Worm (Caenorhabditis elegans): Measurements from ENCODE around the gene Y77E11A.7.

Y77E11A.7 gene

DNA sequence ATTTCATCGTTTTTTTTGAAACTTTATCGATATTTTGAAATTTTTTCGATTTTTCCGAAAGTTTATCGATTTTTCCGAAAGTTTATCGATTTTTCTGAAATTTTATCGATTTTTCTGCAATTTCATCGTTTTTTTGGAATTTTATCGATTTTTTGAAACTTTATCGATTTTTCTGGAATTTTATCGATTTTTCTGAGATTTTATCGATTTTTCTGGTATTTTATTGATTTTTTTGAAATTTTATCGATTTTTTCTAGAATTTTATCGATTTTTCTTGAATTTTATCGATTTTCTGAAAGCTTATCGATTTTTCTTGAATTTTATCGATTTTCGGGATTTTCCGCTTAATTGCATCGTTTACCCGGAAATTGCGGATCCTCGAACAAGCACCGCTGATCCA is 23.9 kb upstream of the Y77E11A.7 start:
- no peak for TF ChIP-seq sea-1 (GFP tag; conservative IDR thresholded peaks at IDR 0.05)
- no peak for TF ChIP-seq scrt-1 (GFP tag; IDR thresholded peaks at IDR 0.05)
- TF ChIP-seq aly-1 (tag; optimal IDR thresholded peaks at IDR 0.05) = no peak
- TF ChIP-seq tbx-11 (GFP tag; IDR thresholded peaks at IDR 0.05) = no peak
- TF ChIP-seq F13C5.2 (tag; optimal IDR thresholded peaks at IDR 0.05) = no peak
- no peak for TF ChIP-seq hmbx-1 (tag; optimal IDR thresholded peaks at IDR 0.05)
- TF ChIP-seq pes-1 (GFP tag; IDR thresholded peaks at IDR 0.05) = no peak
- TF ChIP-seq flt-1 (GFP tag; IDR thresholded peaks at IDR 0.05) = no peak
- TF ChIP-seq B0310.2 (tag; optimal IDR thresholded peaks at IDR 0.05) = no peak

DNA sequence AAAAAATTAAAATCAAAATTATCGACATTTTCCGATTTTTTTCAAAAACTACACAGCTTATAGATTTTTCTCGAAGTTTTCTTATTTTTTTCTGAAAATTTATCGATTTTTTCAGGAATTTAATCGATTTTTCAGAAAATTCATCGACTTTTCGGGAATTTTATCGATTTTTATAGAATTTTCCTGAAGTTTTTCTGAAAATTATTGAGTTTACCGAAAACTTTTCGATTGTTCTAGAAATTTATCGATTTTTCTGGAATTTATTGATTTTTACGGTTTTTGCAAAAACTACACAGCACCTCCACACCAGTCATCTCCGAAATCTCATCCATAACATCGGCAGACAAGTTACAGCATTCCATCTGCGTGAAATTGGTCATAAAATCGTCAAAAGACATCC is 18.0 kb upstream of the Y77E11A.7 start:
- TF ChIP-seq pes-1 (GFP tag; IDR thresholded peaks at IDR 0.05) = no peak
- no peak for TF ChIP-seq tra-4 (tag; optimal IDR thresholded peaks at IDR 0.05)
- no peak for TF ChIP-seq sea-1 (GFP tag; conservative IDR thresholded peaks at IDR 0.05)
- no peak for TF ChIP-seq aly-1 (tag; optimal IDR thresholded peaks at IDR 0.05)
- TF ChIP-seq scrt-1 (GFP tag; IDR thresholded peaks at IDR 0.05) = no peak
- TF ChIP-seq hmg-4 (GFP tag; optimal IDR thresholded peaks at IDR 0.05) = no peak
- TF ChIP-seq hnd-1 (tag; optimal IDR thresholded peaks at IDR 0.05) = no peak
- TF ChIP-seq B0310.2 (tag; optimal IDR thresholded peaks at IDR 0.05) = no peak
- TF ChIP-seq ceh-13 (GFP tag; optimal IDR thresholded peaks at IDR 0.05) = no peak
- TF ChIP-seq F13C5.2 (tag; optimal IDR thresholded peaks at IDR 0.05) = no peak
- TF ChIP-seq flt-1 (GFP tag; IDR thresholded peaks at IDR 0.05) = no peak

DNA sequence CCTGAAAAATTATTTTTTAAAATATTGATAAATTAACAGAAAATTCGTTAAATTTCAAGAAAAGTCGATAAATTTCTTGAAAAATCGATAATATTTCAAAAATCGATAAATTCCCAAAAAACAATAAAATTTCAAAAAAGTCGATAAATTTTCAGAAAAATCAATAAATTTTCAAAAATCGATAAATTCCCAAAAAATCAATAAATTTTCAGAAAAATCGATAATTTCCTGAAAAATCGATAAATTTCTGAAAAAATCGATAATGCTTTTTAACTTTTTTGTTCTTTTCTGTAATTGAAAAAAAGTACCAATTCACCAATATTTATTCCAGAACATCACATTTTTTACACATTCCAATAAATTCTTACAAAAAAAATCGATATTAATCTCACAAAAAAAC is 15.5 kb upstream of the Y77E11A.7 start:
- TF ChIP-seq tbx-37 (GFP tag; conservative IDR thresholded peaks at IDR 0.05) = no peak
- no peak for TF ChIP-seq ets-7 (tag; optimal IDR thresholded peaks at IDR 0.05)
- no peak for TF ChIP-seq scrt-1 (GFP tag; IDR thresholded peaks at IDR 0.05)
- no peak for TF ChIP-seq tra-4 (tag; optimal IDR thresholded peaks at IDR 0.05)
- no peak for TF ChIP-seq flt-1 (GFP tag; IDR thresholded peaks at IDR 0.05)
- no peak for TF ChIP-seq F13C5.2 (tag; optimal IDR thresholded peaks at IDR 0.05)
- TF ChIP-seq hmg-4 (GFP tag; optimal IDR thresholded peaks at IDR 0.05) = no peak
- TF ChIP-seq ceh-36 (tag; optimal IDR thresholded peaks at IDR 0.05) = no peak
- no peak for TF ChIP-seq hnd-1 (tag; optimal IDR thresholded peaks at IDR 0.05)
- no peak for TF ChIP-seq B0310.2 (tag; optimal IDR thresholded peaks at IDR 0.05)
- no peak for TF ChIP-seq ceh-13 (GFP tag; optimal IDR thresholded peaks at IDR 0.05)
- TF ChIP-seq hmbx-1 (tag; optimal IDR thresholded peaks at IDR 0.05) = no peak
- TF ChIP-seq sea-1 (GFP tag; conservative IDR thresholded peaks at IDR 0.05) = no peak
- no peak for TF ChIP-seq aly-1 (tag; optimal IDR thresholded peaks at IDR 0.05)
- no peak for TF ChIP-seq ama-1 (optimal IDR thresholded peaks at IDR 0.05)
- TF ChIP-seq tbx-11 (GFP tag; IDR thresholded peaks at IDR 0.05) = no peak
- no peak for TF ChIP-seq pes-1 (GFP tag; IDR thresholded peaks at IDR 0.05)

DNA sequence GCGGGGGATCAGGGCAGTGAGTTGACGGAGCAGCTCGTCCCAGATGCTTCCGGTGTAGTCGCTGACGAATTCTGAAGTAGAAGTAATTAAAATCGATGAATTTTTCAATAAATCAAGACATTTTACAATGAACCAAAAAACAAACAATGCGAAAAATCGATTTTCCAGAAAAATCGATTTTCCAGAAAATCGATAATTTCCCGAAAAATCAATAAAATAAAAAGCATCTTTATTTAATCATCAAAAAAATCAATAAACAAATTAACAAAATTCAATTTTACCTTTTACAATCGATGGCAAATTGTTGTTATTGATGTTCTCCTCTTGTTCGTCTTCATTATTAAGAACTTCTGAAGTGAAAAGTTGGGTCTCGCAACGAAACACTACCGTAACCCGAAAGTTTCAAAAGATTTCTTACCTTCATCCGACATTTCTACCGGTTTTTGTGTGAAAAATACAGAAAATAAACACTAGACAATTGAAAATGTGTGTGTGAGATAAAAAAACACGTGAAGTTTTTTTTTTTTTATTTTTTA is 15.0 kb upstream of the Y77E11A.7 start, which contains the start of gene clp-6:
TSS of gene clp-6 (minus strand) at position 486 of the 536 bp plus-strand sequence.
- TF ChIP-seq pes-1 (GFP tag; IDR thresholded peaks at IDR 0.05) (no peak), scrt-1 (GFP tag; IDR thresholded peaks at IDR 0.05) (no peak), hnd-1 (tag; optimal IDR thresholded peaks at IDR 0.05) (no peak), ets-7 (tag; optimal IDR thresholded peaks at IDR 0.05) (no peak), tra-4 (tag; optimal IDR thresholded peaks at IDR 0.05) (no peak), hmg-4 (GFP tag; optimal IDR thresholded peaks at IDR 0.05) (no peak), hmbx-1 (tag; optimal IDR thresholded peaks at IDR 0.05) (no peak), flt-1 (GFP tag; IDR thresholded peaks at IDR 0.05) (no peak), ama-1 (optimal IDR thresholded peaks at IDR 0.05) (no peak), tbx-11 (GFP tag; IDR thresholded peaks at IDR 0.05) (no peak), F13C5.2 (tag; optimal IDR thresholded peaks at IDR 0.05) (no peak), aly-1 (tag; optimal IDR thresholded peaks at IDR 0.05) (no peak)

DNA sequence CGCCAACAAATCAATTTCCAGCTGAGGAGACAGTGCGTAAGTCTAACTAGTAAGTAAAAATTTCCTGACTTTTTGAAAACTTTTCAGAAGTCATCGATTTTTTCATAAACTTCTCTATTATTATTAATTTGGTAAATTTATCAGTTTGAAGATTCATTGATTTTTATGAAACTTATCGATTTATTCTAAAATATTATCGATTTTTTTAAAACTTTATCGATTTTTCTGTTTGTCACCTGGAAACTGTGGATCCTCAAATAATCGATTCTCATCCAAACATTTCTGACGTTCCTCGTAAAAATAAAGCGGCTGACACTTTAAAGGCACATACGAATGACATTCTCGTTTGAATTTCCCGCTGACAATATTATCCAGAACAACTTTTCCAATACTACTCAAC is 14.3 kb upstream of the Y77E11A.7 start:
- TF ChIP-seq ceh-13 (GFP tag; optimal IDR thresholded peaks at IDR 0.05) = no peak

DNA sequence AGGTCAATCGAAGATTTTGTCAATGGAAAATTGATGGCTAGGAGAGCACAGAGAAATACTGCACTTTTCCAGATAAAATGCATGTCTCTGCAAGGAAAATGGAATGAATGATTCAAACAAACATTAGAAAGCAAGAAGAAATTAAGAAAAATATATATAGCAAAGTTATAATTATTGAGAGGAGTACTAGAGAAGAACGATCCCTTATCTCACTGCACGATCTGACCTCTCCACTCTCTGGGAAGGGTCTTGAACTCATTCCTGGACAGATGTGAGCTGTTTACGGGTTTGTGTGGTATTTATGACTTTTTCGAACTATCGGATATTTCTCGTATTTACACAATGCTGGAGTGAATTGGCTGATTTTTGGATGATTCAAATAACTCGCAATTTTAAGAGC is 10.6 kb upstream of the Y77E11A.7 start, which contains the start of gene Y77E11A.23:
TSS of gene Y77E11A.23 (minus strand) at position 107 of the 400 bp plus-strand sequence.
- no peak for TF ChIP-seq scrt-1 (GFP tag; IDR thresholded peaks at IDR 0.05)
- no peak for TF ChIP-seq ceh-13 (GFP tag; optimal IDR thresholded peaks at IDR 0.05)
- no peak for TF ChIP-seq hmg-4 (GFP tag; optimal IDR thresholded peaks at IDR 0.05)
- no peak for TF ChIP-seq flt-1 (GFP tag; IDR thresholded peaks at IDR 0.05)
- no peak for TF ChIP-seq hmbx-1 (tag; optimal IDR thresholded peaks at IDR 0.05)
- no peak for TF ChIP-seq sea-1 (GFP tag; conservative IDR thresholded peaks at IDR 0.05)
- no peak for TF ChIP-seq hnd-1 (tag; optimal IDR thresholded peaks at IDR 0.05)

DNA sequence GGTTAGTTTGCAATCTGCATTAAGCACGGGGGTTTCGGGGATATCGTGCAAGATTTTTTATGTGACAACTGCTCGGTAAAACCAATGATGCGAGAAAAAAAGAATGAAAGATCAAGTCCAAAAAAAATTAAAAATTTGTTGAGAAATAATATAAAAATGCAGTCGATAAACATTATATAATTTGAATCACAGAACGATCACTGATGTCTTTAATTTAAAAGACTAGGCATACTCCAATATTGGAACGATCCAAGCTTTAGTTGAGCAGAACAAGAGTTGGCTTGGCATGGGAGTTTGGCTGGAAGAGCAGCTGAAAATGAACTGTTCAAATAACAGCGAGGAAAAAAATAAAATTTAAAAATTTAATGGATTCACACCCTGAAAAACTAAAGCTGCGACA is 7.6 kb upstream of the Y77E11A.7 start, which contains the start of gene clec-171:
TSS of gene clec-171 (minus strand) at position 101 of the 400 bp plus-strand sequence.
- TF ChIP-seq flt-1 (GFP tag; IDR thresholded peaks at IDR 0.05) (no peak), tbx-11 (GFP tag; IDR thresholded peaks at IDR 0.05) (no peak), hmg-4 (GFP tag; optimal IDR thresholded peaks at IDR 0.05) (no peak), ceh-13 (GFP tag; optimal IDR thresholded peaks at IDR 0.05) (no peak), B0310.2 (tag; optimal IDR thresholded peaks at IDR 0.05) (no peak), hnd-1 (tag; optimal IDR thresholded peaks at IDR 0.05) (no peak), scrt-1 (GFP tag; IDR thresholded peaks at IDR 0.05) (no peak), sea-1 (GFP tag; conservative IDR thresholded peaks at IDR 0.05) (no peak), hmbx-1 (tag; optimal IDR thresholded peaks at IDR 0.05) (no peak), ama-1 (optimal IDR thresholded peaks at IDR 0.05) (no peak), ets-7 (tag; optimal IDR thresholded peaks at IDR 0.05) (no peak), F13C5.2 (tag; optimal IDR thresholded peaks at IDR 0.05) (no peak)

DNA sequence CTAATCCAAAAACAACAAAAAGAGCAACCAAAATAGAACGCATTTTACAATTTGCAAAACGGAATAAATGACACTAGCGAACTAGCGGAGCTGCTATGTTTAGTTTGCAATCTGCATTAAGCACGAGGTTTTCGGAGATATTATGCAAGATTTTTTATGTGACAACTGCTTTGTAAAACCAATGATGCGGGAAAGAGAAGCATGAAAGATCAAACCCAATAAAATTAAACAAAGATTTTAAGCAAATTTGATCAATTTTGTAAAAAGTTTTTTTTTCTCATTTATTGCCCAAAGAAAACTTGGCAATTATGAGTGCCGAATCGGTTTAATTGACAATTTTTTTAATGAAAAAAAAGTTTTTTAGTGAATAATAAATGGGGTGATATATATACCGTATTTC is 5.3 kb upstream of the Y77E11A.7 start, which contains the start of gene Y77E11A.8:
TSS of gene Y77E11A.8 (minus strand) at position 101 of the 400 bp plus-strand sequence.
- no peak for TF ChIP-seq pes-1 (GFP tag; IDR thresholded peaks at IDR 0.05)
- TF ChIP-seq tra-4 (tag; optimal IDR thresholded peaks at IDR 0.05) = no peak
- TF ChIP-seq tbx-11 (GFP tag; IDR thresholded peaks at IDR 0.05) = no peak
- TF ChIP-seq flt-1 (GFP tag; IDR thresholded peaks at IDR 0.05) = no peak
- no peak for TF ChIP-seq hmbx-1 (tag; optimal IDR thresholded peaks at IDR 0.05)
- TF ChIP-seq ceh-13 (GFP tag; optimal IDR thresholded peaks at IDR 0.05) = no peak
- TF ChIP-seq sea-1 (GFP tag; conservative IDR thresholded peaks at IDR 0.05) = no peak

Measured in whole organism, early embryonic.